Worm (Caenorhabditis elegans) whole organism, L1 larva: ENCODE measurements around the gene F44E2.7.
A peak's percentile ranks its signal among the peaks of the same experiment; 100 is the strongest.

Experiments
- C16A3.4 ChIP-seq: fragments of 150-350 bp; optimal IDR thresholded peaks from 2 replicates; lab custom pipeline; 2014; ENCODE audit warnings: missing biosample characterization, missing genetic modification characterization
- C34B4.2 ChIP-seq: sonication (generic microtip); optimal IDR thresholded peaks from 2 replicates; lab custom pipeline; 2017; ENCODE audit warnings: mild to moderate bottlenecking, missing genetic modification characterization, missing compliant biosample characterization
- F16B12.6 ChIP-seq: fragments of 150-350 bp; optimal IDR thresholded peaks from 2 replicates; lab custom pipeline; 2014; ENCODE audit warnings: missing biosample characterization, missing genetic modification characterization
- Y116A8C.19 ChIP-seq: sonication (generic microtip); optimal IDR thresholded peaks from 2 replicates; lab custom pipeline; 2016; ENCODE audit warnings: missing compliant biosample characterization, missing genetic modification characterization, borderline replicate concordance
- alr-1 ChIP-seq: fragments of 200-800 bp; sonication (Bioruptor generic); optimal IDR thresholded peaks from 2 replicates; lab custom pipeline; 2018; ENCODE audit warnings: borderline replicate concordance, mild to moderate bottlenecking, missing genetic modification characterization, missing compliant biosample characterization
- ama-1 ChIP-seq: fragments of 150-350 bp; optimal IDR thresholded peaks from 2 replicates; lab custom pipeline; 2014
- ceh-88 ChIP-seq: fragments of 200-800 bp; sonication (Bioruptor generic); IDR thresholded peaks from 2 replicates; pipeline ENCODE4 v1.3.6; 2022; ENCODE audit warnings: missing genetic modification characterization, missing compliant biosample characterization
- ceh-90 ChIP-seq: sonication (generic microtip); optimal IDR thresholded peaks from 2 replicates; lab custom pipeline; 2016; ENCODE audit warnings: missing genetic modification characterization, missing compliant biosample characterization
- dpl-1 ChIP-seq, 3 experiments: fragments of 150-350 bp in 2 of 3; sonication (generic microtip) in 1 of 3; optimal IDR thresholded peaks; 2 replicates each; lab custom pipeline; 2014 to 2017; ENCODE audit warnings: missing biosample characterization in 3 of 3, missing genetic modification characterization in 3 of 3, missing genetic modification reagents in 3 of 3
- dsc-1 ChIP-seq: sonication (generic microtip); optimal IDR thresholded peaks from 2 replicates; lab custom pipeline; 2016; ENCODE audit warnings: mild to moderate bottlenecking, missing genetic modification characterization, missing compliant biosample characterization
- efl-3 ChIP-seq: fragments of 200-800 bp; sonication (Bioruptor generic); optimal IDR thresholded peaks from 2 replicates; lab custom pipeline; 2018; ENCODE audit warnings: mild to moderate bottlenecking, missing genetic modification characterization, missing compliant biosample characterization
- elt-2 ChIP-seq: sonication (generic microtip); optimal IDR thresholded peaks from 2 replicates; lab custom pipeline; 2016; ENCODE audit warnings: missing genetic modification characterization, mild to moderate bottlenecking, inconsistent platforms, missing compliant biosample characterization, missing genetic modification reagents
- elt-3 ChIP-seq, 6 experiments: fragments of 150-350 bp in 1 of 6; sonication (generic microtip); optimal IDR thresholded peaks; 2 replicates each; lab custom pipeline; 2017 to 2018; ENCODE audit warnings: missing biosample characterization in 6 of 6, missing genetic modification characterization in 6 of 6, inconsistent platforms in 1 of 6
- fkh-10 ChIP-seq: sonication (generic microtip); optimal IDR thresholded peaks from 2 replicates; lab custom pipeline; 2017; ENCODE audit warnings: missing biosample characterization, missing genetic modification reagents, missing genetic modification characterization
- fkh-4 ChIP-seq: sonication (generic microtip); optimal IDR thresholded peaks from 2 replicates; lab custom pipeline; 2016; ENCODE audit warnings: missing compliant biosample characterization, missing genetic modification characterization, borderline replicate concordance
- fos-1 ChIP-seq: fragments of 150-350 bp; optimal IDR thresholded peaks from 2 replicates; lab custom pipeline; 2014; ENCODE audit warnings: missing biosample characterization, missing genetic modification characterization
- grh-1 ChIP-seq: fragments of 200-800 bp; sonication (Bioruptor generic); IDR thresholded peaks from 2 replicates; pipeline ENCODE4 v1.3.6; 2022; ENCODE audit warnings: missing genetic modification reagents, missing genetic modification characterization, missing compliant biosample characterization
- hlh-17 ChIP-seq: fragments of 200-800 bp; sonication (Bioruptor generic); optimal IDR thresholded peaks from 2 replicates; lab custom pipeline; 2018; ENCODE audit warnings: missing genetic modification characterization, mild to moderate bottlenecking, missing compliant biosample characterization, moderate library complexity, borderline replicate concordance
- hlh-4 ChIP-seq: sonication (generic microtip); optimal IDR thresholded peaks from 2 replicates; lab custom pipeline; 2016; ENCODE audit warnings: mild to moderate bottlenecking, missing genetic modification characterization, missing compliant biosample characterization
- irx-1 ChIP-seq: sonication (generic microtip); optimal IDR thresholded peaks from 2 replicates; lab custom pipeline; 2016; ENCODE audit warnings: missing genetic modification characterization, missing compliant biosample characterization
- isw-1 ChIP-seq: fragments of 200-800 bp; sonication (Bioruptor generic); IDR thresholded peaks from 2 replicates; pipeline ENCODE4 v1.3.6; 2022; ENCODE audit warnings: missing genetic modification characterization, missing compliant biosample characterization
- jun-1 ChIP-seq: fragments of 150-350 bp; optimal IDR thresholded peaks from 2 replicates; lab custom pipeline; 2014; ENCODE audit warnings: missing biosample characterization, missing genetic modification reagents, missing genetic modification characterization
- lin-14 ChIP-seq: fragments of 200-800 bp; sonication (Bioruptor generic); optimal IDR thresholded peaks from 2 replicates; lab custom pipeline; 2018; ENCODE audit warnings: mild to moderate bottlenecking, missing genetic modification characterization, moderate library complexity, missing compliant biosample characterization
- lin-39 ChIP-seq: fragments of 150-350 bp; optimal IDR thresholded peaks from 2 replicates; lab custom pipeline; 2014; ENCODE audit warnings: missing biosample characterization, missing genetic modification reagents, missing genetic modification characterization
- lsy-2 ChIP-seq, 2 experiments: fragments of 150-350 bp; optimal IDR thresholded peaks; 2 replicates each; lab custom pipeline; 2014; ENCODE audit warnings: missing biosample characterization in 2 of 2, missing genetic modification characterization in 2 of 2
- mdl-1 ChIP-seq, 2 experiments: fragments of 150-350 bp; optimal IDR thresholded peaks; 2 replicates each; lab custom pipeline; 2014 to 2017; ENCODE audit warnings: missing biosample characterization in 2 of 2, missing genetic modification characterization in 2 of 2, inconsistent platforms in 1 of 2
- nhr-11 ChIP-seq: fragments of 150-350 bp; optimal IDR thresholded peaks from 2 replicates; lab custom pipeline; 2014; ENCODE audit warnings: missing biosample characterization, missing genetic modification characterization
- nhr-19 ChIP-seq: fragments of 200-800 bp; sonication (Bioruptor generic); conservative IDR thresholded peaks from 2 replicates; pipeline ENCODE4 v1.3.6; 2022; ENCODE audit warnings: missing genetic modification characterization, missing compliant biosample characterization
- nhr-20 ChIP-seq: sonication (generic microtip); optimal IDR thresholded peaks from 2 replicates; lab custom pipeline; 2016; ENCODE audit warnings: mild to moderate bottlenecking, missing genetic modification characterization, missing compliant biosample characterization
- nhr-237 ChIP-seq: fragments of 150-350 bp; optimal IDR thresholded peaks from 2 replicates; lab custom pipeline; 2014; ENCODE audit warnings: missing biosample characterization, missing genetic modification characterization
- nhr-28 ChIP-seq: fragments of 150-350 bp; optimal IDR thresholded peaks from 2 replicates; lab custom pipeline; 2014; ENCODE audit warnings: missing biosample characterization, missing genetic modification characterization
- nhr-47 ChIP-seq: sonication (generic microtip); optimal IDR thresholded peaks from 2 replicates; lab custom pipeline; 2016; ENCODE audit warnings: mild to moderate bottlenecking, missing genetic modification characterization, moderate library complexity, missing compliant biosample characterization
- nhr-76 ChIP-seq: sonication (generic microtip); optimal IDR thresholded peaks from 2 replicates; lab custom pipeline; 2017; ENCODE audit warnings: missing biosample characterization, missing genetic modification characterization
- nhr-77 ChIP-seq: fragments of 150-350 bp; optimal IDR thresholded peaks from 2 replicates; lab custom pipeline; 2014; ENCODE audit warnings: missing biosample characterization, missing genetic modification characterization
- nhr-85 ChIP-seq: sonication (generic microtip); peaks from one replicate; lab custom pipeline; 2016; ENCODE audit warnings: missing genetic modification characterization, inconsistent platforms, missing compliant biosample characterization
- nhr-90 ChIP-seq: sonication (generic microtip); optimal IDR thresholded peaks from 2 replicates; lab custom pipeline; 2016; ENCODE audit warnings: mild to moderate bottlenecking, missing genetic modification characterization, missing compliant biosample characterization; ENCODE audit not compliant: poor library complexity
- pax-3 ChIP-seq: fragments of 200-800 bp; sonication (Bioruptor generic); optimal IDR thresholded peaks from 2 replicates; lab custom pipeline; 2018; ENCODE audit warnings: mild to moderate bottlenecking, missing genetic modification characterization, moderate library complexity, missing compliant biosample characterization
- pqm-1 ChIP-seq: sonication (generic microtip); optimal IDR thresholded peaks from 3 replicates; lab custom pipeline; 2017; ENCODE audit warnings: missing biosample characterization, missing genetic modification characterization
- rnt-1 ChIP-seq: sonication (generic microtip); optimal IDR thresholded peaks from 2 replicates; lab custom pipeline; 2016; ENCODE audit warnings: mild to moderate bottlenecking, missing genetic modification characterization, moderate library complexity, missing compliant biosample characterization
- sox-4 ChIP-seq: sonication (generic microtip); optimal IDR thresholded peaks from 2 replicates; lab custom pipeline; 2016; ENCODE audit warnings: missing genetic modification characterization, missing compliant biosample characterization
- sptf-1 ChIP-seq: fragments of 150-350 bp; optimal IDR thresholded peaks from 2 replicates; lab custom pipeline; 2014; ENCODE audit warnings: missing biosample characterization, missing genetic modification characterization
- sup-37 ChIP-seq: fragments of 200-800 bp; sonication (Bioruptor generic); optimal IDR thresholded peaks from 2 replicates; lab custom pipeline; 2018; ENCODE audit warnings: mild to moderate bottlenecking, missing genetic modification characterization, missing compliant biosample characterization
- swsn-7 ChIP-seq: sonication (generic microtip); optimal IDR thresholded peaks from 2 replicates; lab custom pipeline; 2016; ENCODE audit warnings: missing genetic modification characterization, missing compliant biosample characterization
- tbx-2 ChIP-seq: sonication (generic microtip); optimal IDR thresholded peaks from 2 replicates; lab custom pipeline; 2016; ENCODE audit warnings: missing genetic modification characterization, missing compliant biosample characterization
- unc-62 ChIP-seq: fragments of 150-350 bp; optimal IDR thresholded peaks from 2 replicates; lab custom pipeline; 2014; ENCODE audit warnings: missing biosample characterization, missing genetic modification reagents, missing genetic modification characterization
- unc-86 ChIP-seq: sonication (generic microtip); optimal IDR thresholded peaks from 2 replicates; lab custom pipeline; 2016; ENCODE audit warnings: missing genetic modification characterization, missing compliant biosample characterization
- unc-98 ChIP-seq: fragments of 200-800 bp; sonication (Bioruptor generic); IDR thresholded peaks from 2 replicates; pipeline ENCODE4 v1.3.6; 2022; ENCODE audit warnings: missing genetic modification characterization, missing compliant biosample characterization
- zag-1 ChIP-seq: fragments of 150-350 bp; optimal IDR thresholded peaks from 2 replicates; lab custom pipeline; 2014; ENCODE audit warnings: missing biosample characterization, missing genetic modification characterization
- zip-4 ChIP-seq: fragments of 200-800 bp; sonication (Bioruptor generic); optimal IDR thresholded peaks from 2 replicates; lab custom pipeline; 2018; ENCODE audit warnings: mild to moderate bottlenecking, missing genetic modification characterization, moderate library complexity, missing compliant biosample characterization
- ztf-11 ChIP-seq, 2 experiments: sonication (generic microtip); optimal IDR thresholded peaks; 2 replicates each; lab custom pipeline; 2016 to 2017; ENCODE audit warnings: missing genetic modification characterization in 2 of 2, missing biosample characterization in 1 of 2, missing compliant biosample characterization in 1 of 2
- ztf-4 ChIP-seq: fragments of 150-350 bp; optimal IDR thresholded peaks from 2 replicates; lab custom pipeline; 2014; ENCODE audit warnings: missing biosample characterization, missing genetic modification characterization

F44E2.7 gene

ce11 chrIII:8887184-8887801 is 39.0 kb upstream of the F44E2.7 start, which contains the start of gene famh-136 (continued):
- peak; percentile 90 for TF ChIP-seq nhr-47 (tag; lab: Kevin White, UChicago)
- peak; percentile 44 for TF ChIP-seq nhr-11
- TF ChIP-seq unc-62 (GFP tag; lab: Kevin White, UChicago), result no peak
- peak; percentile 88 for TF ChIP-seq C16A3.4 (tag; lab: Kevin White, UChicago)
- TF ChIP-seq sox-4 (tag; lab: Kevin White, UChicago), result peak; percentile 65
- peak in 2 of 6 experiments; percentile 84 to 88 for TF ChIP-seq elt-3 (tag; optimal IDR thresholded peaks at IDR 0.05; lab: Kevin White, UChicago)
- peak; percentile 87 for TF ChIP-seq swsn-7 (tag; lab: Kevin White, UChicago)
- peak; percentile 91 for TF ChIP-seq rnt-1 (tag; lab: Kevin White, UChicago)
- TF ChIP-seq sptf-1 (tag; lab: Kevin White, UChicago), result no peak
- peak; percentile 71 for TF ChIP-seq ztf-4
- TF ChIP-seq tbx-2 (tag; lab: Kevin White, UChicago), result peak; percentile 88
- peak; percentile 25 for TF ChIP-seq sup-37
- peak; percentile 90 to 94 for TF ChIP-seq lsy-2 (tag; optimal IDR thresholded peaks at IDR 0.05; lab: Kevin White, UChicago)
- TF ChIP-seq pqm-1, result no peak
- no peak for TF ChIP-seq nhr-28 (tag; lab: Kevin White, UChicago)
- TF ChIP-seq pax-3, result peak; percentile 70
- TF ChIP-seq jun-1 (tag; lab: Kevin White, UChicago), result peak; percentile 75
- peak; percentile 99 for TF ChIP-seq nhr-19 (GFP tag; lab: Robert Waterston, UW)
- TF ChIP-seq hlh-17, result no peak
- TF ChIP-seq nhr-76, result no peak
- peak; percentile 8 for TF ChIP-seq fkh-4
- peak; percentile 90 for TF ChIP-seq nhr-90 (tag; lab: Kevin White, UChicago)
- peak in 1 of 2 experiments; percentile 79 for TF ChIP-seq mdl-1 (tag; optimal IDR thresholded peaks at IDR 0.05; lab: Kevin White, UChicago)
- TF ChIP-seq C34B4.2 (tag; lab: Kevin White, UChicago), result no peak
- TF ChIP-seq ceh-90 (tag; lab: Kevin White, UChicago), result no peak
- no peak for TF ChIP-seq alr-1 (tag; lab: Kevin White, UChicago)
- TF ChIP-seq dpl-1 (GFP tag; optimal IDR thresholded peaks at IDR 0.05; lab: Kevin White, UChicago), result peak; percentile 76 to 88 (median 84)
- peak; percentile 50 for TF ChIP-seq lin-39 (tag; lab: Kevin White, UChicago)
- TF ChIP-seq nhr-85, result peak; percentile 89
- peak; percentile 13 for TF ChIP-seq nhr-237
- TF ChIP-seq F16B12.6 (tag; lab: Kevin White, UChicago), result peak; percentile 61
- TF ChIP-seq irx-1, result peak; percentile 63
- peak; percentile 90 for TF ChIP-seq dsc-1 (tag; lab: Kevin White, UChicago)
- TF ChIP-seq efl-3 (GFP tag; lab: Kevin White, UChicago), result no peak
- peak; percentile 64 for TF ChIP-seq elt-2
- no peak; the same call in 1 of the 2 replicates for TF ChIP-seq grh-1
- TF ChIP-seq unc-86, result peak; percentile 64
- peak; percentile 85 for TF ChIP-seq nhr-77 (tag; lab: Kevin White, UChicago)
- peak in 1 of 2 experiments; percentile 42 for TF ChIP-seq ztf-11 (tag; optimal IDR thresholded peaks at IDR 0.05; lab: Kevin White, UChicago)
- TF ChIP-seq, all 84 proteins: peak for 55

- TF ChIP-seq ztf-4 (no peak), hlh-4 (tag; lab: Kevin White, UChicago) (no peak), zag-1 (no peak), ceh-88 (GFP tag; lab: Robert Waterston, UW) (no peak), hlh-17 (no peak), unc-98 (no peak), ama-1 (lab: Kevin White, UChicago) (no peak), rnt-1 (tag; lab: Kevin White, UChicago) (no peak), nhr-11 (no peak), dsc-1 (tag; lab: Kevin White, UChicago) (peak; percentile 40), lin-14 (GFP tag; lab: Kevin White, UChicago) (peak; percentile 71), unc-62 (GFP tag; lab: Kevin White, UChicago) (no peak), Y116A8C.19 (no peak), unc-86 (peak; percentile 16), fkh-10 (GFP tag; lab: Kevin White, UChicago) (no peak), fos-1 (tag; lab: Kevin White, UChicago) (no peak), lsy-2 (tag; optimal IDR thresholded peaks at IDR 0.05; lab: Kevin White, UChicago) (peak in 1 of 2 experiments; percentile 42), jun-1 (tag; lab: Kevin White, UChicago) (no peak), isw-1 (GFP tag; lab: Robert Waterston, UW) (no peak), nhr-20 (tag; lab: Kevin White, UChicago) (no peak), zip-4 (GFP tag; lab: Kevin White, UChicago) (no peak)
Observed at ce11 chrIII:8886309-8886708, 38.0 kb upstream of the F44E2.7 start.
